Fruit fly (Drosophila melanogaster) whole organism, wandering third instar larva: ENCODE results near the gene CRAT.

Source experiments
- Abd-B ChIP-seq: fragments of >200 bp; optimal IDR thresholded peaks from 2 replicates; lab custom pipeline; 2017; ENCODE audit warnings: missing biosample characterization, missing genetic modification characterization
- CG32264 ChIP-seq: fragments of 200-800 bp; sonication (Bioruptor generic); optimal IDR thresholded peaks from 2 replicates; lab custom pipeline; 2016; ENCODE audit warnings: missing biosample characterization, missing genetic modification characterization
- CG9705 ChIP-seq: fragments of 200-800 bp; sonication (Bioruptor generic); optimal IDR thresholded peaks from 2 replicates; lab custom pipeline; 2018; ENCODE audit warnings: missing biosample characterization, mild to moderate bottlenecking, missing genetic modification characterization
- CrebA ChIP-seq: fragments of 200-800 bp; sonication (Bioruptor generic); optimal IDR thresholded peaks from 2 replicates; lab custom pipeline; 2016; ENCODE audit warnings: missing biosample characterization, mild to moderate bottlenecking, missing genetic modification characterization, borderline replicate concordance
- Dfd ChIP-seq: fragments of >200 bp; optimal IDR thresholded peaks from 2 replicates; lab custom pipeline; 2017; ENCODE audit warnings: missing biosample characterization, missing genetic modification characterization
- Dif ChIP-seq: fragments of 200-275, 200-300 bp; sonication (Bioruptor generic); optimal IDR thresholded peaks from 2 replicates; lab custom pipeline; 2018; ENCODE audit warnings: missing biosample characterization, missing genetic modification characterization; ENCODE audit not compliant: partially characterized antibody
- GATAd ChIP-seq: sonication (Bioruptor generic); optimal IDR thresholded peaks from 2 replicates; lab custom pipeline; 2016; ENCODE audit warnings: missing biosample characterization, missing genetic modification characterization
- HLH106 ChIP-seq: fragments of 200-800 bp; optimal IDR thresholded peaks from 3 replicates; lab custom pipeline; 2019; ENCODE audit warnings: missing biosample characterization, mild to moderate bottlenecking, missing genetic modification characterization, moderate library complexity
- Hnf4 ChIP-seq: fragments of 200-800 bp; sonication (Bioruptor generic); optimal IDR thresholded peaks from 2 replicates; lab custom pipeline; 2016; ENCODE audit warnings: missing biosample characterization, mild to moderate bottlenecking, missing genetic modification characterization
- Hr78 ChIP-seq: fragments of >200 bp; optimal IDR thresholded peaks from 2 replicates; lab custom pipeline; 2017; ENCODE audit warnings: missing biosample characterization, missing genetic modification characterization
- Hr83 ChIP-seq: fragments of 200-300 bp; sonication (Bioruptor generic); optimal IDR thresholded peaks from 2 replicates; lab custom pipeline; 2016; ENCODE audit warnings: missing biosample characterization, mild to moderate bottlenecking, missing genetic modification characterization, moderate library complexity; ENCODE audit not compliant: poor library complexity, severe bottlenecking
- Jra ChIP-seq: sonication (Bioruptor generic); optimal IDR thresholded peaks from 2 replicates; lab custom pipeline; 2016; ENCODE audit warnings: missing biosample characterization, missing genetic modification characterization
- Mio ChIP-seq: sonication (Bioruptor generic); optimal IDR thresholded peaks from 2 replicates; lab custom pipeline; 2016; ENCODE audit warnings: missing biosample characterization, missing genetic modification characterization
- Myc ChIP-seq: fragments of >200 bp; optimal IDR thresholded peaks from 2 replicates; lab custom pipeline; 2017
- N ChIP-seq: fragments of >200 bp; optimal IDR thresholded peaks from 2 replicates; lab custom pipeline; 2018; ENCODE audit warnings: missing biosample characterization, missing external identifiers, missing genetic modification characterization
- OdsH ChIP-seq: fragments of 200-800 bp; sonication (Bioruptor generic); optimal IDR thresholded peaks from 2 replicates; lab custom pipeline; 2016; ENCODE audit warnings: missing biosample characterization, mild to moderate bottlenecking, missing genetic modification characterization
- Rel ChIP-seq, 2 experiments: fragments of 200-800 bp; sonication (Bioruptor generic) in 1 of 2; optimal IDR thresholded peaks; 2 replicates in 1 of 2; 3 replicates in 1 of 2; lab custom pipeline; 2016 to 2019; ENCODE audit warnings: mild to moderate bottlenecking in 2 of 2, missing biosample characterization in 2 of 2, missing genetic modification characterization in 2 of 2, moderate library complexity in 1 of 2
- Sp1 ChIP-seq: fragments of 200-800 bp; sonication (Bioruptor generic); optimal IDR thresholded peaks from 3 replicates; lab custom pipeline; 2019; ENCODE audit warnings: missing biosample characterization, mild to moderate bottlenecking, missing genetic modification characterization, moderate library complexity
- Vsx2 ChIP-seq: fragments of 200-300, 225-300 bp; sonication (Bioruptor generic); optimal IDR thresholded peaks from 2 replicates; lab custom pipeline; 2018; ENCODE audit warnings: missing biosample characterization, missing genetic modification characterization; ENCODE audit not compliant: partially characterized antibody
- br ChIP-seq: fragments of 200-800 bp; sonication (Bioruptor generic); optimal IDR thresholded peaks from 2 replicates; lab custom pipeline; 2016; ENCODE audit warnings: missing biosample characterization, missing genetic modification characterization
- brk ChIP-seq: fragments of 200-800 bp; sonication (Bioruptor generic); optimal IDR thresholded peaks from 2 replicates; lab custom pipeline; 2016; ENCODE audit warnings: missing biosample characterization, mild to moderate bottlenecking, missing genetic modification characterization
- dl ChIP-seq, 2 experiments: fragments of 175-275, 200-275 bp in 1 of 2; fragments of 200-275 bp in 1 of 2; sonication (Bioruptor generic); optimal IDR thresholded peaks; lab custom pipeline; 2018; ENCODE audit warnings: mild to moderate bottlenecking in 2 of 2, missing biosample characterization in 2 of 2, missing genetic modification characterization in 2 of 2, moderate library complexity in 2 of 2; ENCODE audit not compliant: partially characterized antibody in 2 of 2, insufficient read depth in 1 of 2
- dmrt93B ChIP-seq: fragments of 200-800 bp; sonication (Bioruptor generic); optimal IDR thresholded peaks from 2 replicates; lab custom pipeline; 2018; ENCODE audit warnings: missing biosample characterization, mild to moderate bottlenecking, missing genetic modification characterization
- dsf ChIP-seq: sonication (Bioruptor generic); optimal IDR thresholded peaks from 2 replicates; lab custom pipeline; 2016; ENCODE audit warnings: missing biosample characterization, missing genetic modification characterization, borderline replicate concordance
- ey ChIP-seq: fragments of 200-800 bp; sonication (Bioruptor generic); optimal IDR thresholded peaks from 2 replicates; lab custom pipeline; 2016; ENCODE audit warnings: missing biosample characterization, missing genetic modification characterization
- foxo ChIP-seq, 2 experiments: fragments of 200-800 bp; sonication (Bioruptor generic); optimal IDR thresholded peaks; 2 replicates in 1 of 2; 3 replicates in 1 of 2; lab custom pipeline; 2016 to 2017; ENCODE audit warnings: missing biosample characterization in 2 of 2, missing genetic modification characterization in 2 of 2
- fru ChIP-seq: fragments of 200-800 bp; sonication (Bioruptor generic); optimal IDR thresholded peaks from 3 replicates; lab custom pipeline; 2016; ENCODE audit warnings: missing biosample characterization, mild to moderate bottlenecking, missing genetic modification characterization
- h ChIP-seq: fragments of 200-800 bp; sonication (Bioruptor generic); optimal IDR thresholded peaks from 3 replicates; lab custom pipeline; 2016; ENCODE audit warnings: missing biosample characterization, mild to moderate bottlenecking, missing genetic modification characterization
- jim ChIP-seq: fragments of 175-275, 200-325 bp; sonication (Bioruptor generic); optimal IDR thresholded peaks from 2 replicates; lab custom pipeline; 2016; ENCODE audit warnings: missing biosample characterization, mild to moderate bottlenecking, missing genetic modification characterization
- lola ChIP-seq: fragments of >200 bp; optimal IDR thresholded peaks from 2 replicates; lab custom pipeline; 2017; ENCODE audit warnings: missing biosample characterization, missing genetic modification characterization
- pan ChIP-seq: fragments of >200 bp; optimal IDR thresholded peaks from 2 replicates; lab custom pipeline; 2017
- psq ChIP-seq: fragments of 200-800 bp; sonication (Bioruptor generic); optimal IDR thresholded peaks from 3 replicates; lab custom pipeline; 2017; ENCODE audit warnings: missing biosample characterization, mild to moderate bottlenecking, missing genetic modification characterization, moderate library complexity
- rgr ChIP-seq: fragments of 200-800 bp; sonication (Bioruptor generic); optimal IDR thresholded peaks from 3 replicates; lab custom pipeline; 2016; ENCODE audit warnings: missing biosample characterization, mild to moderate bottlenecking, missing genetic modification characterization
- sage ChIP-seq: fragments of 200-800 bp; sonication (Bioruptor generic); optimal IDR thresholded peaks from 2 replicates; lab custom pipeline; 2016; ENCODE audit warnings: missing biosample characterization, mild to moderate bottlenecking, missing genetic modification characterization
- sv ChIP-seq: fragments of 200-800 bp; sonication (Bioruptor generic); optimal IDR thresholded peaks from 3 replicates; lab custom pipeline; 2016; ENCODE audit warnings: missing biosample characterization, missing genetic modification characterization
- tai ChIP-seq: sonication (Bioruptor generic); optimal IDR thresholded peaks from 2 replicates; lab custom pipeline; 2016; ENCODE audit warnings: missing biosample characterization, missing genetic modification characterization
- usp ChIP-seq: fragments of >200 bp; optimal IDR thresholded peaks from 2 replicates; lab custom pipeline; 2017; ENCODE audit warnings: missing biosample characterization, missing genetic modification characterization
- woc ChIP-seq: sonication (Bioruptor generic); optimal IDR thresholded peaks from 2 replicates; lab custom pipeline; 2016; ENCODE audit warnings: missing biosample characterization, mild to moderate bottlenecking, missing genetic modification characterization

CRAT gene

DNA sequence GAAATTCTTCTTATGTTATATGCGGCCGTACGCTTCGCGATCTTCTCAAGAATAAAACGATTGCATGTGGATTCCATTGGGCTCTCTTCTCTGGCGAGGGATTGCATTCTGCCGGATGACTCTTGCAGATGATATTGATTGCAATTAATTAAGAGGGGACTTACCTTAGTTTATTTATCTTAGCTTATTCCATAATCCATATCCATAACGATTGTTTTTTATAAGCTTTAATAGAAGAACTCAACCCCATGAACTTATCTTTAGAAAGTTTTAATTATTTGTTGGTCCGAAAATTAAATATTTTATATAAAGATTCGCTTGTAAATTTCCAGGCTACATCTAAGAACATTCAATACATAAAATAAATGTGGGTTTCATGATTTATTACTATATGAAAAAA, at the start of gene CRAT:
CRAT (minus strand) TSS at position 101 of the 400 bp plus-strand sequence.
- TF ChIP-seq pan (lab: Kevin White, UChicago) (no peak), dsf (GFP tag; lab: Kevin White, UChicago) (no peak), CG32264 (GFP tag; lab: Kevin White, UChicago) (no peak), Rel (GFP tag; optimal IDR thresholded peaks at IDR 0.05; lab: Kevin White, UChicago) (no peak), Rel (tag; optimal IDR thresholded peaks at IDR 0.05; lab: Kevin White, UChicago) (no peak), Hr78 (GFP tag; lab: Kevin White, UChicago) (no peak), brk (GFP tag; lab: Kevin White, UChicago) (no peak), rgr (GFP tag; lab: Kevin White, UChicago) (no peak), lola (GFP tag; lab: Kevin White, UChicago) (no peak), OdsH (GFP tag; lab: Kevin White, UChicago) (no peak), Vsx2 (GFP tag; lab: Kevin White, UChicago) (no peak), Jra (no peak), Dif (no peak), CG9705 (no peak), Mio (GFP tag; lab: Kevin White, UChicago) (no peak)
- TF ChIP-seq, all 38 proteins: peak for 0

DNA sequence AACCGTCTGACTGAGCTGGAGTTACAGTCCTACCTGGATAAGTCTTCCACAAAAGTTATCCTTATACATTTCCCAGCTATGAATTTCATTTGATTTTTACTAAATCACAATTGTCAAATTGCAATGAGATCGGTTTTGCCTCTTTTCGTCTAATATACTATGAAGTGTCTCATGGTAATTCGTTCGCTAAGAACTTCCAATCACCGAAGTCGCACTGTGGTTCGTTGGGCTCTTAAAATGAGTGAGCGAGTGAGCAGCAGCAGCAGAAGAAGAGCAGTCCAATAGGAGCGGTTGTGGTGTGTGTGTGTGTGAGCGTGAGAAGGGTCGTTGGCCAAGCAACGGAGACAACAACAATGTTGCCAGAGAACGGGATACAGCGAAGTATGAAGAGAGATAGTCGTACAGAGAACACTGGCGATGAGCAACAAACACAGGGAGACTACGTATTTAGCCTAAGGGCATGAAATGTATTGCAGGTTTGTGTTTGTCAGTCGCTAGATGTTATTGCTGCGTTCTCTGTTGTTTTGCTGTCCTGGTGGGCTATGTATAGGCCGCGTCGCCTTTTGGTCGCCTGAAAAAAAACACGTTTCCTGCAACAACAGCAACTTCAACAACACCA, 48.2 kb upstream of the CRAT start:
- peak; percentile 24 for TF ChIP-seq Hr83 (GFP tag; lab: Kevin White, UChicago)
- peak; percentile 98 for TF ChIP-seq HLH106
- TF ChIP-seq dmrt93B: peak; percentile 95
- peak; percentile 99 for TF ChIP-seq rgr (GFP tag; lab: Kevin White, UChicago)
- peak; percentile 73 for TF ChIP-seq sv (GFP tag; lab: Kevin White, UChicago)
- TF ChIP-seq Abd-B: no peak
- TF ChIP-seq psq: peak; percentile 99
- peak; percentile 99 for TF ChIP-seq fru (GFP tag; lab: Kevin White, UChicago)
- no peak for TF ChIP-seq jim (GFP tag; lab: Kevin White, UChicago)
- TF ChIP-seq foxo (GFP tag; optimal IDR thresholded peaks at IDR 0.05; lab: Kevin White, UChicago): peak; percentile 95 to 99
- peak; percentile 89 for TF ChIP-seq dsf (GFP tag; lab: Kevin White, UChicago)
- TF ChIP-seq sage: peak; percentile 96
- peak; percentile 97 for TF ChIP-seq brk (GFP tag; lab: Kevin White, UChicago)
- TF ChIP-seq Vsx2 (GFP tag; lab: Kevin White, UChicago): no peak
- TF ChIP-seq CG32264 (GFP tag; lab: Kevin White, UChicago): peak; percentile 97
- TF ChIP-seq ey (GFP tag; lab: Kevin White, UChicago): peak; percentile 99
- peak; percentile 14 to 57 for TF ChIP-seq dl (GFP tag; optimal IDR thresholded peaks at IDR 0.05; lab: Kevin White, UChicago; ENCODE audit: insufficient read depth in 1 of 2, partially characterized antibody in 2 of 2)
- peak; percentile 95 for TF ChIP-seq Jra
- TF ChIP-seq GATAd (GFP tag; lab: Kevin White, UChicago): peak; percentile 66
- TF ChIP-seq lola (GFP tag; lab: Kevin White, UChicago): no peak
- no peak for TF ChIP-seq Hr78 (GFP tag; lab: Kevin White, UChicago)
- no peak for TF ChIP-seq N (GFP tag; lab: Kevin White, UChicago)
- TF ChIP-seq Mio (GFP tag; lab: Kevin White, UChicago): peak; percentile 89
- TF ChIP-seq Dif: peak; percentile 45
- TF ChIP-seq OdsH (GFP tag; lab: Kevin White, UChicago): peak; percentile 99
- no peak for TF ChIP-seq Myc (lab: Kevin White, UChicago)
- peak; percentile 99 for TF ChIP-seq woc (GFP tag; lab: Kevin White, UChicago)
- peak; percentile 97 for TF ChIP-seq Hnf4
- TF ChIP-seq h (GFP tag; lab: Kevin White, UChicago): peak; percentile 99
- peak; percentile 94 for TF ChIP-seq Rel (GFP tag; optimal IDR thresholded peaks at IDR 0.05; lab: Kevin White, UChicago)
- TF ChIP-seq Rel (tag; optimal IDR thresholded peaks at IDR 0.05; lab: Kevin White, UChicago): peak; percentile 81
- TF ChIP-seq tai: peak; percentile 97
- no peak for TF ChIP-seq usp (GFP tag; lab: Kevin White, UChicago)
- peak; percentile 97 for TF ChIP-seq Sp1 (GFP tag; lab: Kevin White, UChicago)
- peak; percentile 94 for TF ChIP-seq CG9705
- TF ChIP-seq CrebA (GFP tag; lab: Kevin White, UChicago): peak; percentile 95
- TF ChIP-seq pan (lab: Kevin White, UChicago): no peak
- TF ChIP-seq Dfd: peak; percentile 65
- peak; percentile 99 for TF ChIP-seq br (GFP tag; lab: Kevin White, UChicago)
